Worm (Caenorhabditis elegans): ENCODE measurements around the gene ZK632.12.

ce11 chrIII:9858061-9858460 is 27.5 kb downstream of the ZK632.12 start:
- TF ChIP-seq xnd-1 (tag; optimal IDR thresholded peaks at IDR 0.05) = no peak
- no peak for TF ChIP-seq pha-4 (tag; optimal IDR thresholded peaks at IDR 0.05)
- TF ChIP-seq madf-6 (GFP tag; IDR thresholded peaks at IDR 0.05) = no peak
- no peak for TF ChIP-seq nfya-1 (tag; optimal IDR thresholded peaks at IDR 0.05; ENCODE audit: borderline replicate concordance, insufficient read depth)
- TF ChIP-seq unc-130 (GFP tag; optimal IDR thresholded peaks at IDR 0.05) = no peak
- no peak for TF ChIP-seq rpc-1 (optimal IDR thresholded peaks at IDR 0.05)
- no peak for TF ChIP-seq rpc-1 (tag; optimal IDR thresholded peaks at IDR 0.05)
- no peak for TF ChIP-seq pbrm-1 (GFP tag; IDR thresholded peaks at IDR 0.05)

All from whole organism, young adult.